Worm (Caenorhabditis elegans) whole organism, mixed stage, embryonic: Measurements from ENCODE around the gene fbxl-5.

Experiments used
- nhr-12 ChIP-seq: fragments of 150-350 bp; optimal IDR thresholded peaks from 2 replicates; lab custom pipeline; 2014; ENCODE audit warnings: missing biosample characterization, missing genetic modification characterization
- unc-62 ChIP-seq: fragments of 150-350 bp; optimal IDR thresholded peaks from 2 replicates; lab custom pipeline; 2014; ENCODE audit warnings: missing biosample characterization, missing genetic modification reagents, missing genetic modification characterization

- TF ChIP-seq unc-62 (no peak), nhr-12 (tag; lab: Kevin White, UChicago) (no peak)
These were observed 16.5 kb upstream of the fbxl-5 start for ce11 chrV:7726202-7726601.
